Fruit fly (Drosophila melanogaster) whole organism, pupa: ENCODE data around the gene Mis12.

Experiments
- CG10348 ChIP-seq: fragments of 200-800 bp; sonication (Bioruptor generic); IDR thresholded peaks from 2 replicates; pipeline ENCODE4 v1.3.6; 2022; ENCODE audit warnings: missing biosample characterization, missing genetic modification characterization
- CG12605 ChIP-seq: fragments of 200-800 bp; sonication (Bioruptor generic); IDR thresholded peaks from 2 replicates; pipeline ENCODE4 v1.3.6; 2022; ENCODE audit warnings: missing biosample characterization, missing genetic modification characterization
- CG14655 ChIP-seq: fragments of 200-800 bp; sonication (Bioruptor generic); optimal IDR thresholded peaks from 3 replicates; lab custom pipeline; 2017; ENCODE audit warnings: mild to moderate bottlenecking, missing biosample characterization, missing genetic modification reagents, missing genetic modification characterization
- CG15710 ChIP-seq: fragments of 200-800 bp; sonication (Bioruptor generic); optimal IDR thresholded peaks from 2 replicates; lab custom pipeline; 2018; ENCODE audit warnings: missing biosample characterization, mild to moderate bottlenecking, missing genetic modification characterization, moderate library complexity
- CG17806 ChIP-seq: fragments of 200-800 bp; sonication (Bioruptor generic); optimal IDR thresholded peaks from 2 replicates; lab custom pipeline; 2018; ENCODE audit warnings: missing biosample characterization, mild to moderate bottlenecking, missing genetic modification characterization, moderate library complexity
- CG34367 ChIP-seq: fragments of 200-800 bp; sonication (Bioruptor generic); optimal IDR thresholded peaks from 2 replicates; lab custom pipeline; 2018; ENCODE audit warnings: missing biosample characterization, mild to moderate bottlenecking, missing genetic modification characterization
- CG4496 ChIP-seq: fragments of 200-800 bp; sonication (Bioruptor generic); IDR thresholded peaks from 3 replicates; pipeline ENCODE4 v1.3.6; 2022; ENCODE audit warnings: missing biosample characterization, missing genetic modification characterization
- CG8159 ChIP-seq: fragments of 200-800 bp; sonication (Bioruptor generic); optimal IDR thresholded peaks from 3 replicates; lab custom pipeline; 2018; ENCODE audit warnings: missing biosample characterization, mild to moderate bottlenecking, missing genetic modification characterization, moderate library complexity
- CG9948 ChIP-seq: fragments of 200-800 bp; sonication (Bioruptor generic); optimal IDR thresholded peaks from 2 replicates; lab custom pipeline; 2018; ENCODE audit warnings: missing biosample characterization, mild to moderate bottlenecking, missing genetic modification characterization, moderate library complexity
- D1 ChIP-seq: fragments of 200-800 bp; sonication (Bioruptor generic); optimal IDR thresholded peaks from 2 replicates; lab custom pipeline; 2018; ENCODE audit warnings: missing biosample characterization, mild to moderate bottlenecking, missing genetic modification characterization, moderate library complexity
- Ets98B ChIP-seq: fragments of 200-800 bp; sonication (Bioruptor generic); IDR thresholded peaks from 2 replicates; pipeline ENCODE4 v1.3.6; 2022; ENCODE audit warnings: missing biosample characterization, missing genetic modification characterization
- Snoo ChIP-seq: fragments of 200-800 bp; sonication (Bioruptor generic); optimal IDR thresholded peaks from 3 replicates; lab custom pipeline; 2017; ENCODE audit warnings: missing biosample characterization, mild to moderate bottlenecking, missing genetic modification characterization, inconsistent platforms
- gl ChIP-seq: fragments of 200-800 bp; sonication (Bioruptor generic); optimal IDR thresholded peaks from 2 replicates; lab custom pipeline; 2018; ENCODE audit warnings: missing biosample characterization, mild to moderate bottlenecking, missing genetic modification characterization

dm6 chr3L:6975875-6976274 is 7.0 kb upstream of the Mis12 start:
- no peak for TF ChIP-seq CG34367
- TF ChIP-seq CG12605: no peak
- TF ChIP-seq CG17806 (tag; lab: Kevin White, UChicago): no peak
- TF ChIP-seq CG8159 (tag; lab: Kevin White, UChicago): no peak
- no peak for TF ChIP-seq Snoo (tag; lab: Kevin White, UChicago)
- TF ChIP-seq CG9948 (tag; lab: Kevin White, UChicago): no peak
- TF ChIP-seq CG10348: no peak
- TF ChIP-seq D1 (tag; lab: Kevin White, UChicago): no peak
- no peak for TF ChIP-seq CG14655 (GFP tag; lab: Kevin White, UChicago)
- no peak for TF ChIP-seq CG4496 (GFP tag; lab: Robert Waterston, UW)
- TF ChIP-seq CG15710 (tag; lab: Kevin White, UChicago): no peak
- no peak for TF ChIP-seq gl (tag; lab: Kevin White, UChicago)
- TF ChIP-seq Ets98B: no peak
